Worm (Caenorhabditis elegans) whole organism, L3 larva: ENCODE data around the gene mpk-1.

Experiments used
- ceh-28 ChIP-seq: fragments of 150-350 bp; optimal IDR thresholded peaks from 2 replicates; lab custom pipeline; 2014; ENCODE audit warnings: missing biosample characterization, missing genetic modification reagents, missing genetic modification characterization
- elt-3 ChIP-seq, 3 experiments: fragments of 150-350 bp in 1 of 3; sonication (generic microtip) in 2 of 3; optimal IDR thresholded peaks; 2 replicates in 2 of 3; 4 replicates in 1 of 3; lab custom pipeline; 2014 to 2017; ENCODE audit warnings: missing biosample characterization in 3 of 3, missing genetic modification characterization in 3 of 3
- fkh-2 ChIP-seq: fragments of 150-350 bp; optimal IDR thresholded peaks from 2 replicates; lab custom pipeline; 2014; ENCODE audit warnings: missing biosample characterization, missing genetic modification reagents, missing genetic modification characterization
- fos-1 ChIP-seq: fragments of 150-350 bp; optimal IDR thresholded peaks from 2 replicates; lab custom pipeline; 2014; ENCODE audit warnings: missing biosample characterization, missing genetic modification characterization
- mdl-1 ChIP-seq: fragments of 150-350 bp; optimal IDR thresholded peaks from 2 replicates; lab custom pipeline; 2014; ENCODE audit warnings: missing biosample characterization, missing genetic modification characterization
- nhr-11 ChIP-seq: fragments of 150-350 bp; optimal IDR thresholded peaks from 2 replicates; lab custom pipeline; 2014; ENCODE audit warnings: missing biosample characterization, missing genetic modification characterization
- nhr-12 ChIP-seq: fragments of 150-350 bp; optimal IDR thresholded peaks from 2 replicates; lab custom pipeline; 2014; ENCODE audit warnings: missing biosample characterization, missing genetic modification characterization
- nhr-28 ChIP-seq: fragments of 150-350 bp; optimal IDR thresholded peaks from 2 replicates; lab custom pipeline; 2014; ENCODE audit warnings: missing biosample characterization, missing genetic modification characterization
- nhr-76 ChIP-seq: fragments of 150-350 bp; sonication (generic microtip); optimal IDR thresholded peaks from 5 replicates; lab custom pipeline; 2014; ENCODE audit warnings: missing biosample characterization, missing genetic modification characterization
- sea-2 ChIP-seq: fragments of 150-350 bp; sonication (generic microtip); optimal IDR thresholded peaks from 4 replicates; lab custom pipeline; 2014; ENCODE audit warnings: missing biosample characterization, missing genetic modification reagents, missing genetic modification characterization
- unc-39 ChIP-seq: sonication (generic microtip); optimal IDR thresholded peaks from 4 replicates; lab custom pipeline; 2017; ENCODE audit warnings: missing biosample characterization, missing genetic modification characterization
- unc-62 ChIP-seq: fragments of 150-350 bp; sonication (generic microtip); optimal IDR thresholded peaks from 4 replicates; lab custom pipeline; 2014; ENCODE audit warnings: missing biosample characterization, missing genetic modification reagents, missing genetic modification characterization

DNA sequence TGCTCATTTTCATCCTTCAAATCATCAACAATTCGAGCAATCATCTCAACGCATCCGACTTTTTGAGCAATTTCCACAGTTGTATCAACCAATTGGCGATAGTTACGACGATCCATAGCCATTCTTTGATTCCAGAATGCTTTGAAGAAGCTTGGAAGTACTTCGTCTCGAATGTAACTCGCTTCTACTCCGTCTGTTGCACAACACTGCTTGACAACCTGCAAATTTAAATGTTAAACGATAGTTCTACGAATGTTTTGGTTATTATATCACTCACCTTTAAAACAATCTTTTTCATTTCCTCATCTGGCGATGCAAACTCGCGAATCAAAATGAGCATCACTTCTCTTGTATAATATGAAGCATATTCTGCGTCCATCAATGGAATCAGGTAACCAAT, 38.0 kb upstream of the mpk-1 start:
- TF ChIP-seq mdl-1 (tag; lab: Kevin White, UChicago) (no peak), fkh-2 (tag; lab: Kevin White, UChicago) (no peak), nhr-11 (no peak), elt-3 (tag; optimal IDR thresholded peaks at IDR 0.05; lab: Kevin White, UChicago) (no peak), unc-62 (GFP tag; lab: Kevin White, UChicago) (no peak), nhr-76 (no peak), nhr-12 (tag; lab: Kevin White, UChicago) (no peak), sea-2 (GFP tag; lab: Kevin White, UChicago) (no peak), unc-39 (tag; lab: Kevin White, UChicago) (no peak), ceh-28 (no peak), nhr-28 (no peak), fos-1 (tag; lab: Kevin White, UChicago) (no peak)
